Worm (Caenorhabditis elegans) whole organism, L1 larva: ENCODE data around the gene trpp-12.

Source experiments
- C04F5.9 ChIP-seq: sonication (generic microtip); optimal IDR thresholded peaks from 2 replicates; lab custom pipeline; 2016; ENCODE audit warnings: missing genetic modification characterization, missing compliant biosample characterization
- F16B12.6 ChIP-seq: fragments of 150-350 bp; optimal IDR thresholded peaks from 2 replicates; lab custom pipeline; 2014; ENCODE audit warnings: missing biosample characterization, missing genetic modification characterization
- Y116A8C.19 ChIP-seq: sonication (generic microtip); optimal IDR thresholded peaks from 2 replicates; lab custom pipeline; 2016; ENCODE audit warnings: missing compliant biosample characterization, missing genetic modification characterization, borderline replicate concordance
- ama-1 ChIP-seq: fragments of 150-350 bp; optimal IDR thresholded peaks from 2 replicates; lab custom pipeline; 2014
- blmp-1 ChIP-seq: fragments of 150-350 bp; optimal IDR thresholded peaks from 2 replicates; lab custom pipeline; 2014; ENCODE audit warnings: missing biosample characterization, missing genetic modification characterization
- ceh-63 ChIP-seq: fragments of 200-800 bp; sonication (Bioruptor generic); optimal IDR thresholded peaks from 2 replicates; lab custom pipeline; 2018; ENCODE audit warnings: mild to moderate bottlenecking, missing genetic modification characterization, missing compliant biosample characterization
- ceh-8 ChIP-seq: fragments of 200-800 bp; sonication (Bioruptor generic); optimal IDR thresholded peaks from 2 replicates; lab custom pipeline; 2018; ENCODE audit warnings: mild to moderate bottlenecking, missing genetic modification characterization, moderate library complexity, missing compliant biosample characterization
- ceh-82 ChIP-seq, 3 experiments: fragments of 150-350 bp in 1 of 3; sonication (generic microtip) in 2 of 3; optimal IDR thresholded peaks; 2 replicates each; lab custom pipeline; 2014 to 2017; ENCODE audit warnings: missing biosample characterization in 3 of 3, missing genetic modification characterization in 3 of 3
- dpl-1 ChIP-seq, 3 experiments: fragments of 150-350 bp in 2 of 3; sonication (generic microtip) in 1 of 3; optimal IDR thresholded peaks; 2 replicates each; lab custom pipeline; 2014 to 2017; ENCODE audit warnings: missing biosample characterization in 3 of 3, missing genetic modification characterization in 3 of 3, missing genetic modification reagents in 3 of 3
- dsc-1 ChIP-seq: sonication (generic microtip); optimal IDR thresholded peaks from 2 replicates; lab custom pipeline; 2016; ENCODE audit warnings: mild to moderate bottlenecking, missing genetic modification characterization, missing compliant biosample characterization
- egl-27 ChIP-seq, 2 experiments: fragments of 150-350 bp in 1 of 2; sonication (generic microtip); optimal IDR thresholded peaks; 3 replicates each; lab custom pipeline; 2017 to 2018; ENCODE audit warnings: missing biosample characterization in 2 of 2, missing genetic modification characterization in 2 of 2, missing genetic modification reagents in 2 of 2
- elt-2 ChIP-seq: sonication (generic microtip); optimal IDR thresholded peaks from 2 replicates; lab custom pipeline; 2016; ENCODE audit warnings: missing genetic modification characterization, mild to moderate bottlenecking, inconsistent platforms, missing compliant biosample characterization, missing genetic modification reagents
- elt-3 ChIP-seq, 6 experiments: fragments of 150-350 bp in 1 of 6; sonication (generic microtip); optimal IDR thresholded peaks; 2 replicates each; lab custom pipeline; 2017 to 2018; ENCODE audit warnings: missing biosample characterization in 6 of 6, missing genetic modification characterization in 6 of 6, inconsistent platforms in 1 of 6
- fkh-8 ChIP-seq: sonication (generic microtip); optimal IDR thresholded peaks from 2 replicates; lab custom pipeline; 2016; ENCODE audit warnings: mild to moderate bottlenecking, missing genetic modification characterization, missing compliant biosample characterization
- fos-1 ChIP-seq: fragments of 150-350 bp; optimal IDR thresholded peaks from 2 replicates; lab custom pipeline; 2014; ENCODE audit warnings: missing biosample characterization, missing genetic modification characterization
- grh-1 ChIP-seq: fragments of 200-800 bp; sonication (Bioruptor generic); IDR thresholded peaks from 2 replicates; pipeline ENCODE4 v1.3.6; 2022; ENCODE audit warnings: missing genetic modification reagents, missing genetic modification characterization, missing compliant biosample characterization
- hlh-4 ChIP-seq: sonication (generic microtip); optimal IDR thresholded peaks from 2 replicates; lab custom pipeline; 2016; ENCODE audit warnings: mild to moderate bottlenecking, missing genetic modification characterization, missing compliant biosample characterization
- hpl-2 ChIP-seq: fragments of 150-350 bp; optimal IDR thresholded peaks from 2 replicates; lab custom pipeline; 2014; ENCODE audit warnings: missing biosample characterization, missing genetic modification reagents, missing genetic modification characterization
- irx-1 ChIP-seq: sonication (generic microtip); optimal IDR thresholded peaks from 2 replicates; lab custom pipeline; 2016; ENCODE audit warnings: missing genetic modification characterization, missing compliant biosample characterization
- isw-1 ChIP-seq: fragments of 200-800 bp; sonication (Bioruptor generic); IDR thresholded peaks from 2 replicates; pipeline ENCODE4 v1.3.6; 2022; ENCODE audit warnings: missing genetic modification characterization, missing compliant biosample characterization
- lin-13 ChIP-seq: fragments of 150-350 bp; optimal IDR thresholded peaks from 2 replicates; lab custom pipeline; 2014; ENCODE audit warnings: missing biosample characterization, missing genetic modification reagents, missing genetic modification characterization
- lin-14 ChIP-seq: fragments of 200-800 bp; sonication (Bioruptor generic); optimal IDR thresholded peaks from 2 replicates; lab custom pipeline; 2018; ENCODE audit warnings: mild to moderate bottlenecking, missing genetic modification characterization, moderate library complexity, missing compliant biosample characterization
- lin-35 ChIP-seq, 2 experiments: fragments of 150-350 bp; optimal IDR thresholded peaks; 2 replicates each; lab custom pipeline; 2014; ENCODE audit warnings: missing biosample characterization in 2 of 2, missing genetic modification characterization in 2 of 2, missing genetic modification reagents in 2 of 2
- lir-3 ChIP-seq: sonication (generic microtip); optimal IDR thresholded peaks from 2 replicates; lab custom pipeline; 2016; ENCODE audit warnings: mild to moderate bottlenecking, missing genetic modification characterization, moderate library complexity, missing compliant biosample characterization; ENCODE audit not compliant: poor library complexity
- lsy-2 ChIP-seq, 2 experiments: fragments of 150-350 bp; optimal IDR thresholded peaks; 2 replicates each; lab custom pipeline; 2014; ENCODE audit warnings: missing biosample characterization in 2 of 2, missing genetic modification characterization in 2 of 2
- nhr-19 ChIP-seq: fragments of 200-800 bp; sonication (Bioruptor generic); conservative IDR thresholded peaks from 2 replicates; pipeline ENCODE4 v1.3.6; 2022; ENCODE audit warnings: missing genetic modification characterization, missing compliant biosample characterization
- nhr-28 ChIP-seq: fragments of 150-350 bp; optimal IDR thresholded peaks from 2 replicates; lab custom pipeline; 2014; ENCODE audit warnings: missing biosample characterization, missing genetic modification characterization
- nhr-71 ChIP-seq: sonication (generic microtip); optimal IDR thresholded peaks from 2 replicates; lab custom pipeline; 2016; ENCODE audit warnings: mild to moderate bottlenecking, missing genetic modification characterization, moderate library complexity, missing compliant biosample characterization
- nhr-77 ChIP-seq: fragments of 150-350 bp; optimal IDR thresholded peaks from 2 replicates; lab custom pipeline; 2014; ENCODE audit warnings: missing biosample characterization, missing genetic modification characterization
- nhr-85 ChIP-seq: sonication (generic microtip); peaks from one replicate; lab custom pipeline; 2016; ENCODE audit warnings: missing genetic modification characterization, inconsistent platforms, missing compliant biosample characterization
- pag-3 ChIP-seq: sonication (generic microtip); optimal IDR thresholded peaks from 2 replicates; lab custom pipeline; 2017; ENCODE audit warnings: missing genetic modification characterization, mild to moderate bottlenecking, missing compliant biosample characterization, antibody characterized with exemption, borderline replicate concordance; ENCODE audit not compliant: insufficient read depth
- rnt-1 ChIP-seq: sonication (generic microtip); optimal IDR thresholded peaks from 2 replicates; lab custom pipeline; 2016; ENCODE audit warnings: mild to moderate bottlenecking, missing genetic modification characterization, moderate library complexity, missing compliant biosample characterization
- snu-23 ChIP-seq: sonication (generic microtip); optimal IDR thresholded peaks from 2 replicates; lab custom pipeline; 2016; ENCODE audit warnings: missing genetic modification characterization, missing compliant biosample characterization
- sup-37 ChIP-seq: fragments of 200-800 bp; sonication (Bioruptor generic); optimal IDR thresholded peaks from 2 replicates; lab custom pipeline; 2018; ENCODE audit warnings: mild to moderate bottlenecking, missing genetic modification characterization, missing compliant biosample characterization
- tbx-2 ChIP-seq: sonication (generic microtip); optimal IDR thresholded peaks from 2 replicates; lab custom pipeline; 2016; ENCODE audit warnings: missing genetic modification characterization, missing compliant biosample characterization
- unc-130 ChIP-seq: fragments of 150-350 bp; optimal IDR thresholded peaks from 2 replicates; lab custom pipeline; 2017; ENCODE audit warnings: missing biosample characterization, missing genetic modification characterization, inconsistent platforms
- unc-62 ChIP-seq: fragments of 150-350 bp; optimal IDR thresholded peaks from 2 replicates; lab custom pipeline; 2014; ENCODE audit warnings: missing biosample characterization, missing genetic modification reagents, missing genetic modification characterization
- unc-98 ChIP-seq: fragments of 200-800 bp; sonication (Bioruptor generic); IDR thresholded peaks from 2 replicates; pipeline ENCODE4 v1.3.6; 2022; ENCODE audit warnings: missing genetic modification characterization, missing compliant biosample characterization
- xbp-1 ChIP-seq: sonication (generic microtip); optimal IDR thresholded peaks from 2 replicates; lab custom pipeline; 2016; ENCODE audit warnings: missing genetic modification characterization, missing compliant biosample characterization
- zag-1 ChIP-seq: fragments of 150-350 bp; optimal IDR thresholded peaks from 2 replicates; lab custom pipeline; 2014; ENCODE audit warnings: missing biosample characterization, missing genetic modification characterization
- ztf-11 ChIP-seq, 2 experiments: sonication (generic microtip); optimal IDR thresholded peaks; 2 replicates each; lab custom pipeline; 2016 to 2017; ENCODE audit warnings: missing genetic modification characterization in 2 of 2, missing biosample characterization in 1 of 2, missing compliant biosample characterization in 1 of 2

The trpp-12 gene

ce11 chrX:2382227-2382626, 27.3 kb upstream of the trpp-12 start (continued):
- TF ChIP-seq fkh-8 (tag; lab: Kevin White, UChicago): peak; percentile 26
- no peak for TF ChIP-seq nhr-28 (tag; lab: Kevin White, UChicago)
- peak; percentile 83 for TF ChIP-seq rnt-1 (tag; lab: Kevin White, UChicago)
- TF ChIP-seq lin-13 (GFP tag; lab: Kevin White, UChicago): no peak
- TF ChIP-seq dsc-1 (tag; lab: Kevin White, UChicago): peak; percentile 57
- peak in 2 of 3 experiments; percentile 57 to 63 for TF ChIP-seq dpl-1 (GFP tag; optimal IDR thresholded peaks at IDR 0.05; lab: Kevin White, UChicago)
- no peak for TF ChIP-seq sup-37
- TF ChIP-seq isw-1: peak; percentile 34
- peak; percentile 35 to 40 (median 39) for TF ChIP-seq ceh-82 (tag; optimal IDR thresholded peaks at IDR 0.05; lab: Kevin White, UChicago)
- TF ChIP-seq nhr-71 (tag; lab: Kevin White, UChicago): peak; percentile 83
- no peak for TF ChIP-seq fos-1
- no peak for TF ChIP-seq ceh-8 (GFP tag; lab: Kevin White, UChicago)
- TF ChIP-seq lsy-2 (tag; optimal IDR thresholded peaks at IDR 0.05; lab: Kevin White, UChicago): peak; percentile 73 to 74
- no peak for TF ChIP-seq ceh-63 (GFP tag; lab: Kevin White, UChicago)
- no peak for TF ChIP-seq Y116A8C.19 (tag; lab: Kevin White, UChicago)
- TF ChIP-seq lir-3 (tag; lab: Kevin White, UChicago): no peak
- TF ChIP-seq pag-3 (tag; lab: Kevin White, UChicago): no peak
- TF ChIP-seq hlh-4 (tag; lab: Kevin White, UChicago): no peak
- TF ChIP-seq nhr-77 (tag; lab: Kevin White, UChicago): no peak
- peak; percentile 0 for TF ChIP-seq elt-2 (tag; lab: Kevin White, UChicago)
- TF ChIP-seq C04F5.9 (tag; lab: Kevin White, UChicago): no peak
- peak; percentile 81 for TF ChIP-seq snu-23 (GFP tag; lab: Kevin White, UChicago)
- no peak for TF ChIP-seq hpl-2
- no peak for TF ChIP-seq unc-130 (tag; lab: Kevin White, UChicago)
- no peak for TF ChIP-seq unc-62 (GFP tag; lab: Kevin White, UChicago)
- peak; percentile 71 for TF ChIP-seq lin-14 (GFP tag; lab: Kevin White, UChicago)
- TF ChIP-seq irx-1 (tag; lab: Kevin White, UChicago): peak; percentile 14
- no peak for TF ChIP-seq zag-1 (tag; lab: Kevin White, UChicago)
- peak; percentile 59 to 77 for TF ChIP-seq lin-35 (GFP tag; optimal IDR thresholded peaks at IDR 0.05; lab: Kevin White, UChicago)
- TF ChIP-seq unc-98 (GFP tag; lab: Robert Waterston, UW): no peak
- TF ChIP-seq ama-1: no peak
- TF ChIP-seq elt-3 (tag; optimal IDR thresholded peaks at IDR 0.05; lab: Kevin White, UChicago): no peak
- TF ChIP-seq egl-27 (tag; optimal IDR thresholded peaks at IDR 0.05; lab: Kevin White, UChicago): no peak
- peak; percentile 61 for TF ChIP-seq tbx-2 (tag; lab: Kevin White, UChicago)
- TF ChIP-seq nhr-19 (GFP tag; lab: Robert Waterston, UW): peak; percentile 49
- TF ChIP-seq grh-1 (GFP tag; lab: Robert Waterston, UW): 0 out of 2 replicates have a peak, but pooled peaks have one; percentile 5
- TF ChIP-seq xbp-1 (tag; lab: Kevin White, UChicago): peak; percentile 60
- no peak for TF ChIP-seq ztf-11 (tag; optimal IDR thresholded peaks at IDR 0.05; lab: Kevin White, UChicago)

ce11 chrX:2385453-2385852, 24.0 kb upstream of the trpp-12 start, which contains the start of gene F47G3.1:
Gene F47G3.1, plus strand, starts transcription at chrX:2385753.
- peak in 1 of 6 experiments; percentile 9 for TF ChIP-seq elt-3 (tag; optimal IDR thresholded peaks at IDR 0.05; lab: Kevin White, UChicago)
- TF ChIP-seq elt-2 (tag; lab: Kevin White, UChicago): no peak
- TF ChIP-seq nhr-85 (tag; lab: Kevin White, UChicago): peak; percentile 61
- no peak for TF ChIP-seq F16B12.6 (tag; lab: Kevin White, UChicago)
- peak; percentile 39 for TF ChIP-seq blmp-1
